Worm (Caenorhabditis elegans) whole organism, early embryonic: Measurements from ENCODE around the gene K06A4.6.

Source experiments
- F13C5.2 ChIP-seq: sonication (generic microtip); optimal IDR thresholded peaks from 2 replicates; lab custom pipeline; 2017; ENCODE audit warnings: mild to moderate bottlenecking, missing genetic modification characterization, inconsistent platforms, missing compliant biosample characterization
- ceh-36 ChIP-seq: sonication (generic microtip); optimal IDR thresholded peaks from 2 replicates; lab custom pipeline; 2016; ENCODE audit warnings: missing genetic modification characterization, inconsistent platforms, missing compliant biosample characterization
- flt-1 ChIP-seq: fragments of 200-800 bp; sonication (Bioruptor generic); IDR thresholded peaks from 2 replicates; pipeline ENCODE4 v1.3.6; 2022; ENCODE audit warnings: missing genetic modification characterization, missing compliant biosample characterization

DNA sequence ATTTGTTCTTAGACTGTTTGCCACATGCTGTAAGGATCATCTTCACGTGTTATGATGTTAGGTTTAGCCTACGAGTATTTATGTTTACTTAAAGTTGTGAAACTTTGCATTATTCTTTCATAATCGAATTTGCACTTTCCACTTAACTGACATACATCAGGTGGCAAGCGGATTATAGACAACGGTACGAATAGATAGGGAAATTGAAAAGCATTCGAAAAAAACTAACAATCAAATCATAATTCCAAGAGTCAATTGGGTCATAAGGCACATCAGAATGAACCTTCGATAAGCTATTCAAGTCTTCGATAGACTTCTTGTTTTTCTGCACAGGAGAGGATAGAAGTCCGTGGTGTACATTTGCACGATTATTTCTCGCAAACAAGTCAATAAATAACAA, 12.0 kb upstream of the K06A4.6 start:
- TF ChIP-seq ceh-36 (tag; lab: Kevin White, UChicago) = no peak
- TF ChIP-seq flt-1 (GFP tag; lab: Robert Waterston, UW) = no peak
- no peak for TF ChIP-seq F13C5.2
